Worm (Caenorhabditis elegans) whole organism, L2 larva: ENCODE measurements around the gene slc-46A.

Experiments used
- C34F6.9 ChIP-seq: fragments of 150-350 bp; optimal IDR thresholded peaks from 2 replicates; lab custom pipeline; 2014; ENCODE audit warnings: missing biosample characterization, missing genetic modification characterization
- F13H6.1 ChIP-seq: sonication (generic microtip); optimal IDR thresholded peaks from 2 replicates; lab custom pipeline; 2016; ENCODE audit warnings: missing genetic modification characterization, missing compliant biosample characterization
- R02D3.7 ChIP-seq: fragments of 150-350 bp; optimal IDR thresholded peaks from 2 replicates; lab custom pipeline; 2014; ENCODE audit warnings: missing biosample characterization, missing genetic modification characterization
- Y55F3AM.14 ChIP-seq: fragments of 200-800 bp; sonication (Bioruptor generic); optimal IDR thresholded peaks from 2 replicates; lab custom pipeline; 2018; ENCODE audit warnings: mild to moderate bottlenecking, missing genetic modification characterization, missing compliant biosample characterization
- ZK546.5 ChIP-seq: sonication (generic microtip); optimal IDR thresholded peaks from 2 replicates; lab custom pipeline; 2017; ENCODE audit warnings: missing biosample characterization, missing genetic modification characterization
- alr-1 ChIP-seq: fragments of 150-350 bp; optimal IDR thresholded peaks from 2 replicates; lab custom pipeline; 2014; ENCODE audit warnings: missing biosample characterization, missing genetic modification characterization
- aly-2 ChIP-seq: fragments of 150-350 bp; optimal IDR thresholded peaks from 2 replicates; lab custom pipeline; 2014; ENCODE audit warnings: missing biosample characterization, missing genetic modification characterization
- ama-1 ChIP-seq: fragments of 150-350 bp; optimal IDR thresholded peaks from 2 replicates; lab custom pipeline; 2018; ENCODE audit warnings: inconsistent platforms
- blmp-1 ChIP-seq: sonication (generic microtip); optimal IDR thresholded peaks from 2 replicates; lab custom pipeline; 2017; ENCODE audit warnings: missing genetic modification characterization, mild to moderate bottlenecking, missing compliant biosample characterization, antibody characterized with exemption, moderate library complexity; ENCODE audit not compliant: insufficient read depth
- ceh-16 ChIP-seq: fragments of 150-350 bp; optimal IDR thresholded peaks from 2 replicates; lab custom pipeline; 2014; ENCODE audit warnings: missing biosample characterization, missing genetic modification characterization
- ceh-82 ChIP-seq: fragments of 150-350 bp; optimal IDR thresholded peaks from 2 replicates; lab custom pipeline; 2014; ENCODE audit warnings: missing biosample characterization, missing genetic modification characterization
- crh-2 ChIP-seq: sonication (generic microtip); optimal IDR thresholded peaks from 2 replicates; lab custom pipeline; 2017; ENCODE audit warnings: missing biosample characterization, missing genetic modification characterization
- dmd-4 ChIP-seq: sonication (generic microtip); optimal IDR thresholded peaks from 2 replicates; lab custom pipeline; 2017; ENCODE audit warnings: missing biosample characterization, missing genetic modification characterization
- egl-27 ChIP-seq: sonication (generic microtip); optimal IDR thresholded peaks from 3 replicates; lab custom pipeline; 2017; ENCODE audit warnings: missing biosample characterization, missing genetic modification reagents, missing genetic modification characterization
- elt-1 ChIP-seq: fragments of 150-350 bp; optimal IDR thresholded peaks from 2 replicates; lab custom pipeline; 2014; ENCODE audit warnings: missing biosample characterization, missing genetic modification characterization
- elt-3 ChIP-seq: sonication (generic microtip); optimal IDR thresholded peaks from 2 replicates; lab custom pipeline; 2017; ENCODE audit warnings: missing biosample characterization, missing genetic modification characterization
- fos-1 ChIP-seq: fragments of 150-350 bp; optimal IDR thresholded peaks from 2 replicates; lab custom pipeline; 2014; ENCODE audit warnings: missing biosample characterization, missing genetic modification characterization
- gmeb-1 ChIP-seq: fragments of 150-350 bp; optimal IDR thresholded peaks from 2 replicates; lab custom pipeline; 2014; ENCODE audit warnings: missing biosample characterization, missing genetic modification characterization
- lin-11 ChIP-seq: fragments of 150-350 bp; sonication (generic microtip); optimal IDR thresholded peaks from 2 replicates; lab custom pipeline; 2014; ENCODE audit warnings: missing biosample characterization, missing genetic modification characterization, inconsistent platforms, mixed read lengths
- lin-13 ChIP-seq: fragments of 150-350 bp; optimal IDR thresholded peaks from 2 replicates; lab custom pipeline; 2014; ENCODE audit warnings: missing biosample characterization, missing genetic modification reagents, missing genetic modification characterization
- lin-39 ChIP-seq: fragments of 150-350 bp; optimal IDR thresholded peaks from 2 replicates; lab custom pipeline; 2014; ENCODE audit warnings: missing biosample characterization, missing genetic modification reagents, missing genetic modification characterization
- lsy-2 ChIP-seq, 2 experiments: fragments of 150-350 bp in 1 of 2; sonication (generic microtip) in 1 of 2; optimal IDR thresholded peaks; 2 replicates each; lab custom pipeline; 2014 to 2017; ENCODE audit warnings: missing biosample characterization in 2 of 2, missing genetic modification characterization in 2 of 2
- mab-5 ChIP-seq: fragments of 150-350 bp; optimal IDR thresholded peaks from 2 replicates; lab custom pipeline; 2014; ENCODE audit warnings: missing biosample characterization, missing genetic modification characterization
- mbf-1 ChIP-seq: sonication (generic microtip); optimal IDR thresholded peaks from 2 replicates; lab custom pipeline; 2017; ENCODE audit warnings: missing biosample characterization, missing genetic modification characterization
- mdl-1 ChIP-seq, 2 experiments: fragments of 150-350 bp in 1 of 2; sonication (generic microtip) in 1 of 2; optimal IDR thresholded peaks; 2 replicates each; lab custom pipeline; 2017; ENCODE audit warnings: missing biosample characterization in 2 of 2, missing genetic modification characterization in 2 of 2
- nhr-10 ChIP-seq: sonication (generic microtip); optimal IDR thresholded peaks from 2 replicates; lab custom pipeline; 2017; ENCODE audit warnings: missing biosample characterization, missing genetic modification characterization
- nhr-11 ChIP-seq: fragments of 150-350 bp; optimal IDR thresholded peaks from 2 replicates; lab custom pipeline; 2014; ENCODE audit warnings: missing biosample characterization, missing genetic modification characterization
- nhr-12 ChIP-seq: fragments of 150-350 bp; optimal IDR thresholded peaks from 2 replicates; lab custom pipeline; 2014; ENCODE audit warnings: missing biosample characterization, missing genetic modification characterization
- nhr-129 ChIP-seq: fragments of 150-350 bp; optimal IDR thresholded peaks from 2 replicates; lab custom pipeline; 2014; ENCODE audit warnings: missing biosample characterization, missing genetic modification characterization
- nhr-21 ChIP-seq: fragments of 150-350 bp; optimal IDR thresholded peaks from 2 replicates; lab custom pipeline; 2014; ENCODE audit warnings: missing biosample characterization, missing genetic modification characterization
- nhr-23 ChIP-seq: fragments of 150-350 bp; optimal IDR thresholded peaks from 2 replicates; lab custom pipeline; 2014; ENCODE audit warnings: missing biosample characterization, missing genetic modification reagents, missing genetic modification characterization
- nhr-237 ChIP-seq: fragments of 150-350 bp; optimal IDR thresholded peaks from 2 replicates; lab custom pipeline; 2014; ENCODE audit warnings: missing biosample characterization, missing genetic modification characterization
- nhr-25 ChIP-seq: fragments of 150-350 bp; sonication (generic microtip); optimal IDR thresholded peaks from 3 replicates; lab custom pipeline; 2014; ENCODE audit warnings: missing biosample characterization, missing genetic modification characterization
- nhr-6 ChIP-seq: fragments of 150-350 bp; optimal IDR thresholded peaks from 2 replicates; lab custom pipeline; 2014; ENCODE audit warnings: missing biosample characterization, missing genetic modification characterization
- nhr-77 ChIP-seq: fragments of 150-350 bp; optimal IDR thresholded peaks from 2 replicates; lab custom pipeline; 2014; ENCODE audit warnings: missing biosample characterization, missing genetic modification characterization
- peb-1 ChIP-seq: fragments of 150-350 bp; optimal IDR thresholded peaks from 2 replicates; lab custom pipeline; 2014; ENCODE audit warnings: missing biosample characterization, missing genetic modification characterization
- sem-4 ChIP-seq: fragments of 150-350 bp; optimal IDR thresholded peaks from 2 replicates; lab custom pipeline; 2014; ENCODE audit warnings: missing biosample characterization, missing genetic modification reagents, missing genetic modification characterization
- skn-1 ChIP-seq: sonication (generic microtip); optimal IDR thresholded peaks from 2 replicates; lab custom pipeline; 2017; ENCODE audit warnings: missing biosample characterization, missing genetic modification characterization
- sma-3 ChIP-seq: sonication (generic microtip); optimal IDR thresholded peaks from 2 replicates; lab custom pipeline; 2016; ENCODE audit warnings: missing genetic modification reagents, missing genetic modification characterization, missing compliant biosample characterization
- sma-9 ChIP-seq, 2 experiments: fragments of 150-350 bp in 1 of 2; sonication (generic microtip) in 1 of 2; optimal IDR thresholded peaks; 2 replicates each; lab custom pipeline; 2014 to 2016; ENCODE audit warnings: missing genetic modification characterization in 2 of 2, mild to moderate bottlenecking in 1 of 2, missing biosample characterization in 1 of 2, missing compliant biosample characterization in 1 of 2, missing genetic modification reagents in 1 of 2, moderate library complexity in 1 of 2
- snpc-4 ChIP-seq: fragments of 150-350 bp; optimal IDR thresholded peaks from 2 replicates; lab custom pipeline; 2014; ENCODE audit warnings: missing biosample characterization, missing genetic modification characterization
- unc-39 ChIP-seq: fragments of 150-350 bp; optimal IDR thresholded peaks from 2 replicates; lab custom pipeline; 2014; ENCODE audit warnings: missing biosample characterization, missing genetic modification characterization
- unc-55 ChIP-seq: fragments of 150-350 bp; sonication (generic microtip); optimal IDR thresholded peaks from 3 replicates; lab custom pipeline; 2014; ENCODE audit warnings: missing biosample characterization, missing genetic modification reagents, missing genetic modification characterization
- unc-62 ChIP-seq: fragments of 150-350 bp; optimal IDR thresholded peaks from 2 replicates; lab custom pipeline; 2014; ENCODE audit warnings: missing biosample characterization, missing genetic modification reagents, missing genetic modification characterization
- zag-1 ChIP-seq: fragments of 150-350 bp; optimal IDR thresholded peaks from 2 replicates; lab custom pipeline; 2014; ENCODE audit warnings: missing biosample characterization, missing genetic modification characterization
- ztf-1 ChIP-seq: fragments of 200-800 bp; sonication (Bioruptor generic); conservative IDR thresholded peaks from 2 replicates; pipeline ENCODE4 v1.3.6; 2022; ENCODE audit warnings: missing genetic modification characterization, missing compliant biosample characterization
- ztf-11 ChIP-seq: sonication (generic microtip); optimal IDR thresholded peaks from 2 replicates; lab custom pipeline; 2017; ENCODE audit warnings: missing biosample characterization, missing genetic modification characterization
- ztf-4 ChIP-seq: fragments of 150-350 bp; optimal IDR thresholded peaks from 2 replicates; lab custom pipeline; 2014; ENCODE audit warnings: missing biosample characterization, missing genetic modification characterization

The slc-46A gene

DNA sequence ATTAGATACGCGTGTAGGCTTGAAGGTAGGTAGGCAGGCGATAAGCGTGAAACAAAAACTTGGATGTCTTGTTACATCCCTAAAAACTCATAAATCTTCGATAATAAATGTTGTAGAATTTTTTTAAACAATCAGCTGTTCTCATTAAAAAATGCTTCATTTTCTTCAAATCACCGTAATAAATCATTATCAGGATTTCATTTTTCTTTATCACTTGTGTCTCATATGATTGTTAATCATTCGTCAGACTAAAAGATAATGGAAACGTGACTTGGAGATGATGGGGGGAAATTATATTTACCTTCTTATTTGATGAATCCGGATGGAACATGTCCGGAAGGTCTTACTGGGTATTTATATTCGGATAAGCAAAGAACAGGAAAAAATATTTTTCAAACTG, 14.4 kb downstream of the slc-46A start:
- peak; percentile 4 for TF ChIP-seq sma-3
- TF ChIP-seq nhr-25 = peak; percentile 1
- no peak for TF ChIP-seq ceh-82 (tag; lab: Kevin White, UChicago)
- TF ChIP-seq blmp-1 = peak; percentile 59
- TF ChIP-seq nhr-21 (tag; lab: Kevin White, UChicago) = peak; percentile 33
- no peak for TF ChIP-seq elt-3 (tag; lab: Kevin White, UChicago)
- no peak for TF ChIP-seq F13H6.1
- TF ChIP-seq sem-4 (tag; lab: Kevin White, UChicago) = no peak
- TF ChIP-seq mdl-1 (tag; optimal IDR thresholded peaks at IDR 0.05; lab: Kevin White, UChicago) = no peak
- TF ChIP-seq ztf-4 (tag; lab: Kevin White, UChicago) = no peak
- no peak for TF ChIP-seq ztf-11
- TF ChIP-seq, all 48 proteins: peak for 4

ce11 chrIV:5334518-5334917, 15.5 kb downstream of the slc-46A start:
- TF ChIP-seq nhr-77 (tag; lab: Kevin White, UChicago) (no peak), elt-1 (tag; lab: Kevin White, UChicago) (no peak), snpc-4 (tag; lab: Kevin White, UChicago) (no peak), Y55F3AM.14 (peak; percentile 19), unc-55 (GFP tag; lab: Kevin White, UChicago) (peak; percentile 53), elt-3 (tag; lab: Kevin White, UChicago) (no peak), ztf-11 (no peak), mdl-1 (tag; optimal IDR thresholded peaks at IDR 0.05; lab: Kevin White, UChicago) (no peak), aly-2 (no peak), nhr-23 (tag; lab: Kevin White, UChicago) (no peak), sma-9 (GFP tag; optimal IDR thresholded peaks at IDR 0.05; lab: Kevin White, UChicago) (peak; percentile 58), sma-9 (tag; optimal IDR thresholded peaks at IDR 0.05; lab: Kevin White, UChicago) (no peak), ztf-4 (tag; lab: Kevin White, UChicago) (no peak), unc-62 (GFP tag; lab: Kevin White, UChicago) (no peak), nhr-237 (no peak), nhr-12 (no peak), nhr-21 (tag; lab: Kevin White, UChicago) (peak; percentile 11), F13H6.1 (peak; percentile 32), nhr-10 (no peak), gmeb-1 (tag; lab: Kevin White, UChicago) (peak; percentile 37), dmd-4 (tag; lab: Kevin White, UChicago) (no peak), mab-5 (tag; lab: Kevin White, UChicago) (peak; percentile 27), ceh-16 (tag; lab: Kevin White, UChicago) (no peak), peb-1 (no peak), R02D3.7 (no peak), unc-39 (no peak), blmp-1 (no peak), skn-1 (tag; lab: Kevin White, UChicago) (no peak), sem-4 (tag; lab: Kevin White, UChicago) (no peak), sma-3 (peak; percentile 38), egl-27 (tag; lab: Kevin White, UChicago) (no peak), fos-1 (tag; lab: Kevin White, UChicago) (peak; percentile 55), nhr-11 (tag; lab: Kevin White, UChicago) (no peak), ZK546.5 (no peak), C34F6.9 (tag; lab: Kevin White, UChicago) (peak; percentile 48), nhr-129 (tag; lab: Kevin White, UChicago) (no peak), ceh-82 (tag; lab: Kevin White, UChicago) (no peak), nhr-6 (no peak), lsy-2 (tag; optimal IDR thresholded peaks at IDR 0.05; lab: Kevin White, UChicago) (peak; percentile 39 to 61), nhr-25 (peak; percentile 26), mbf-1 (tag; lab: Kevin White, UChicago) (no peak), lin-11 (tag; lab: Kevin White, UChicago) (no peak), zag-1 (tag; lab: Kevin White, UChicago) (no peak), lin-39 (no peak), lin-13 (peak; percentile 44), alr-1 (tag; lab: Kevin White, UChicago) (no peak), ztf-1 (no peak), ama-1 (lab: Kevin White, UChicago) (no peak), crh-2 (peak; percentile 69)
